Worm (Caenorhabditis elegans): ENCODE results near the gene Y54F10AR.1.

The Y54F10AR.1 gene

DNA sequence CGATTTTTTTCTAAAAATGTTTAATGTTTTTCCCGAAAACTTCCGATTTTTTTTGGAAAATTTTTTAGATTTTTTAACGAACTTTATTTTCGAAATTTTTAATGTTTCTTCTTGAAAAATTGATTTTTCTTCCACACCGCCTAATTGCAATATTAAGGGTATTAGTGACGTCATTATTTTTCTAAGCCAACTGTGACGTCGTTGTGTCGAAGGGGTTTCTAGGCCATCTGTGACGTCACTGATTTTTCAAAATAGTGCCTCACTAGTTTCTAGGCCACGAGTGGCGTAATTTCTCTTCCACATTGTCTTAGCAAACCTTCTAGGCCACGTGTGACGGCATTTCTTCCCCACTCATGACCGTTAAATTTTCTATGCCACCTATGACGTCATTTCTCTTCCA, 23.5 kb downstream of the Y54F10AR.1 start:
- TF ChIP-seq nhr-237 (tag; optimal IDR thresholded peaks at IDR 0.05) = no peak
- TF ChIP-seq pha-4 (tag; optimal IDR thresholded peaks at IDR 0.05) = no peak
- TF ChIP-seq fos-1 (tag; optimal IDR thresholded peaks at IDR 0.05) = no peak
- no peak for TF ChIP-seq nhr-25 (tag; optimal IDR thresholded peaks at IDR 0.05)
- TF ChIP-seq fkh-10 (GFP tag; optimal IDR thresholded peaks at IDR 0.05) = no peak
- TF ChIP-seq mdl-1 (tag; optimal IDR thresholded peaks at IDR 0.05) = no peak

DNA sequence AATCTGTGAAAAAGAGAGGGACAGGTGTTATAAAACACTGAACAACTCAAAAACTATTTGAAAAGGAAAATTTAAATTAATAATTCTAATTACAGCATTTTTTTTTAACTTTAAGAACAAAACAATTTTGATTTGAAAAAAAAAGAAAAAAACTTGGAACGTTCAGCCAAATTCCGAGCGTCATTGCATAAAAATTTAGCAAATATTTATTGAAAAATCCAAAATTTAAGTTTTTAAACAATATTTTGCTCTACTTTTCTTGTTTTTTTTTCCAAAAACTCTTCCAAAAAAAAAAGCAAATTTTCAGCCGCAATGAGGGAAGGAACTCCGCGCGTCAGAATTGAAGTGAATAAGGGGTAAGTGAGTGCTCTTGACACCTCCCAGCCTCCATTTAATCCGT, 25.9 kb downstream of the Y54F10AR.1 start, which contains the start of gene feh-1:
feh-1 (plus strand) TSS at position 301 of the 400 bp plus-strand sequence.
- TF ChIP-seq nhr-11 (tag; optimal IDR thresholded peaks at IDR 0.05) (no peak), unc-39 (tag; optimal IDR thresholded peaks at IDR 0.05) (no peak), fos-1 (tag; optimal IDR thresholded peaks at IDR 0.05) (no peak), daf-12 (tag; optimal IDR thresholded peaks at IDR 0.05) (no peak), tbx-2 (tag; optimal IDR thresholded peaks at IDR 0.05) (no peak), lsy-12 (tag; optimal IDR thresholded peaks at IDR 0.05) (no peak), nhr-25 (tag; optimal IDR thresholded peaks at IDR 0.05) (no peak)

DNA sequence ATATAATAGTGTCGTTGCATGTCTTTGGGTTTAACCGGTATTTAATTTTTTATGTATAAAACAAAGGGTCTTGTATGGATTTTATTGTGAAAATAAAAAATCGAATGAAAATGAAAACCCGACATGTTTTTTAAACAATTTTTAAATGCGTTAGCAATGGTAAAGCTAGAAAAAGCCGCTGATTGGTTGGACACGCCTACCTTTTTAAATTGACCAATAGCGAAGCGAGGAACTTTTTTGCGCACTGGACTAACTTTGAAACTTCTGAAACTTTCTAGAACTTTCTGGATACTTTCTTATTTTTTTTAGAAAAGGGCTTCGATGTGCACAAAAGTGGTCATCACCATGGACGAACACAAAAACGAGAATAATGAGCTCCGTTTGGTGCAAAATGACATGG, 29.2 kb downstream of the Y54F10AR.1 start:
- TF ChIP-seq sea-2 (GFP tag; optimal IDR thresholded peaks at IDR 0.05) = no peak
- TF ChIP-seq nfya-1 (tag; optimal IDR thresholded peaks at IDR 0.05; ENCODE audit: insufficient read depth) = peak; percentile 77

DNA sequence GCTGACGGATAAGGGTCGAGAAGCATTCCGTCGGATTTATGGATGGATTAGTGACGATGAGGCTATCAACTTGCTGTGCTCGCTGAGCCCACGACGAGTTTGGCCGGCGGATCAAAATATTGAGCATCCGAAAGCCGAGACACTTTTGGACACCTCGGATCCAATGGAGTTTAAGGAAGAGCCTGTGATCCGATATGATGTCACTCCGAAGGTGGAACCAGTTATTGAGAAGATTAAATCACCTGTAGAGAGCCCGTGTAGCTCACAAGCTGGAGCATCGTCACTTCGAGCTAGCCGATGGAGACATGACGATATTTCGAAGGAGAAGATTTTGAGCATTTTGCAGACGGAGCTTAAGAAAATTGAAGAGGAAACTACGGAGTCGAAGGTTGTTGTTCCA, 35.0 kb downstream of the Y54F10AR.1 start:
- no peak for TF ChIP-seq nhr-23 (tag; optimal IDR thresholded peaks at IDR 0.05)
- TF ChIP-seq nhr-43 (tag; optimal IDR thresholded peaks at IDR 0.05; ENCODE audit: poor library complexity, severe bottlenecking) = no peak
- TF ChIP-seq nhr-76 (tag; optimal IDR thresholded peaks at IDR 0.05) = no peak
- TF ChIP-seq tbx-2 (tag; optimal IDR thresholded peaks at IDR 0.05) = no peak
- TF ChIP-seq fos-1 (tag; optimal IDR thresholded peaks at IDR 0.05) = no peak
- no peak for TF ChIP-seq elt-3 (tag; optimal IDR thresholded peaks at IDR 0.05)
- no peak for TF ChIP-seq unc-62 (GFP tag; optimal IDR thresholded peaks at IDR 0.05)
- TF ChIP-seq egl-5 (tag; optimal IDR thresholded peaks at IDR 0.05) = no peak
- TF ChIP-seq mml-1 (tag; optimal IDR thresholded peaks at IDR 0.05) = no peak
- TF ChIP-seq ztf-11 (tag; optimal IDR thresholded peaks at IDR 0.05) = no peak
- TF ChIP-seq nfya-1 (tag; optimal IDR thresholded peaks at IDR 0.05; ENCODE audit: insufficient read depth) = no peak
- TF ChIP-seq lin-39 (tag; optimal IDR thresholded peaks at IDR 0.05) = no peak
- TF ChIP-seq nhr-237 (tag; optimal IDR thresholded peaks at IDR 0.05) = no peak
- TF ChIP-seq nhr-11 (tag; optimal IDR thresholded peaks at IDR 0.05) = no peak

- TF ChIP-seq pqm-1 (tag; optimal IDR thresholded peaks at IDR 0.05) (no peak), hmg-11 (tag; optimal IDR thresholded peaks at IDR 0.05) (peak; percentile 51), lin-39 (tag; optimal IDR thresholded peaks at IDR 0.05) (peak; percentile 69), lsy-12 (tag; optimal IDR thresholded peaks at IDR 0.05) (no peak), snpc-4 (tag; optimal IDR thresholded peaks at IDR 0.05) (peak; percentile 31), aly-2 (tag; optimal IDR thresholded peaks at IDR 0.05) (no peak), lin-15B (tag; optimal IDR thresholded peaks at IDR 0.05) (peak; percentile 17), nfya-1 (tag; optimal IDR thresholded peaks at IDR 0.05; ENCODE audit: insufficient read depth) (peak; percentile 59)
Measured at ce11 chrIII:2535122-2535521, 40.4 kb downstream of the Y54F10AR.1 start.

DNA sequence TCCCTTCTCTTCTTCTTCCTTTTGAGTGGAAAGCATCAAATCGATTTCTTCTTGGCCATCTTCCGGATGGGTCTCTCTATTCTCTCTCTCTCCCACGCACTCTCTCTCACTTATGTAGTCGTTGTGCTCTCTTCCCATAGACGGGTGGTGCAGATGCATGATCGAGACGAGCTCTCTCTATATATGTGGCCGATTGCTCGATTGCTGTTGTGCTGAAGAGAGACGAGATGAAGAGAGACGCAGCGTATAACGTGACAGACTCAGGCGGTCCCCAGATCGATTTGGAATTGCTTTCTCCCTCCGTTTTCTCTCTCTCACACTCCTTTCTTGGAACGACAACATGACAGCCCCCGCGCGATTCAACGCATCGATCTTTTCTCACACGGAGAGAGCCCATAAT, 42.8 kb downstream of the Y54F10AR.1 start:
- TF ChIP-seq nhr-11 (tag; optimal IDR thresholded peaks at IDR 0.05) (peak; percentile 8), unc-39 (tag; optimal IDR thresholded peaks at IDR 0.05) (no peak), lin-39 (tag; optimal IDR thresholded peaks at IDR 0.05) (peak; percentile 15), ceh-28 (tag; optimal IDR thresholded peaks at IDR 0.05) (peak; percentile 52), lin-15B (tag; optimal IDR thresholded peaks at IDR 0.05) (peak; percentile 7), hmg-11 (tag; optimal IDR thresholded peaks at IDR 0.05) (peak; percentile 49), tbx-2 (tag; optimal IDR thresholded peaks at IDR 0.05) (peak; percentile 43), nhr-67 (tag; optimal IDR thresholded peaks at IDR 0.05) (no peak), mdl-1 (tag; optimal IDR thresholded peaks at IDR 0.05) (no peak), sea-2 (GFP tag; optimal IDR thresholded peaks at IDR 0.05) (peak; percentile 6), nfya-1 (tag; optimal IDR thresholded peaks at IDR 0.05; ENCODE audit: insufficient read depth) (peak; percentile 67), R02D3.7 (tag; optimal IDR thresholded peaks at IDR 0.05) (no peak)

Measured in whole organism, L3 larva.